Worm (Caenorhabditis elegans) whole organism, L3 larva: ENCODE results near the gene F46F2.5.

Experiments
- R02D3.7 ChIP-seq: fragments of 150-350 bp; optimal IDR thresholded peaks from 2 replicates; lab custom pipeline; 2014; ENCODE audit warnings: missing biosample characterization, missing genetic modification characterization
- ZK546.5 ChIP-seq: sonication (generic microtip); optimal IDR thresholded peaks from 2 replicates; lab custom pipeline; 2017; ENCODE audit warnings: missing biosample characterization, missing genetic modification characterization
- aly-2 ChIP-seq: fragments of 150-350 bp; optimal IDR thresholded peaks from 2 replicates; lab custom pipeline; 2014; ENCODE audit warnings: missing biosample characterization, missing genetic modification characterization
- ama-1 ChIP-seq: fragments of 150-350 bp; optimal IDR thresholded peaks from 2 replicates; lab custom pipeline; 2018
- ceh-16 ChIP-seq: sonication (generic microtip); optimal IDR thresholded peaks from 2 replicates; lab custom pipeline; 2017; ENCODE audit warnings: missing biosample characterization, missing genetic modification characterization
- ceh-82 ChIP-seq: fragments of 150-350 bp; optimal IDR thresholded peaks from 2 replicates; lab custom pipeline; 2014; ENCODE audit warnings: missing biosample characterization, missing genetic modification characterization
- ceh-9 ChIP-seq: sonication (generic microtip); optimal IDR thresholded peaks from 2 replicates; lab custom pipeline; 2018; ENCODE audit warnings: missing biosample characterization, missing genetic modification characterization
- daf-12 ChIP-seq: fragments of 150-350 bp; optimal IDR thresholded peaks from 2 replicates; lab custom pipeline; 2014; ENCODE audit warnings: missing biosample characterization, missing genetic modification reagents, missing genetic modification characterization
- egl-27 ChIP-seq: sonication (generic microtip); optimal IDR thresholded peaks from 4 replicates; lab custom pipeline; 2017; ENCODE audit warnings: missing biosample characterization, missing genetic modification reagents, missing genetic modification characterization
- egl-5 ChIP-seq: fragments of 150-350 bp; optimal IDR thresholded peaks from 2 replicates; lab custom pipeline; 2017; ENCODE audit warnings: missing biosample characterization, missing genetic modification reagents, missing genetic modification characterization, inconsistent platforms
- elt-2 ChIP-seq: sonication (generic microtip); optimal IDR thresholded peaks from 2 replicates; lab custom pipeline; 2016; ENCODE audit warnings: missing genetic modification reagents, mild to moderate bottlenecking, missing genetic modification characterization, missing compliant biosample characterization
- elt-3 ChIP-seq, 3 experiments: fragments of 150-350 bp in 1 of 3; sonication (generic microtip) in 2 of 3; optimal IDR thresholded peaks; 2 replicates in 2 of 3; 4 replicates in 1 of 3; lab custom pipeline; 2014 to 2017; ENCODE audit warnings: missing biosample characterization in 3 of 3, missing genetic modification characterization in 3 of 3
- fkh-2 ChIP-seq: fragments of 150-350 bp; optimal IDR thresholded peaks from 2 replicates; lab custom pipeline; 2014; ENCODE audit warnings: missing biosample characterization, missing genetic modification reagents, missing genetic modification characterization
- fos-1 ChIP-seq: fragments of 150-350 bp; optimal IDR thresholded peaks from 2 replicates; lab custom pipeline; 2014; ENCODE audit warnings: missing biosample characterization, missing genetic modification characterization
- hmg-11 ChIP-seq: sonication (generic microtip); optimal IDR thresholded peaks from 2 replicates; lab custom pipeline; 2016; ENCODE audit warnings: missing genetic modification characterization, missing compliant biosample characterization
- jun-1 ChIP-seq: fragments of 150-350 bp; optimal IDR thresholded peaks from 2 replicates; lab custom pipeline; 2014; ENCODE audit warnings: missing biosample characterization, missing genetic modification reagents, missing genetic modification characterization
- lin-39 ChIP-seq: fragments of 150-350 bp; optimal IDR thresholded peaks from 2 replicates; lab custom pipeline; 2018; ENCODE audit warnings: missing biosample characterization, missing genetic modification reagents, missing genetic modification characterization
- lsy-12 ChIP-seq: sonication (generic microtip); optimal IDR thresholded peaks from 2 replicates; lab custom pipeline; 2016; ENCODE audit warnings: mild to moderate bottlenecking, missing genetic modification characterization, missing compliant biosample characterization
- mdl-1 ChIP-seq: fragments of 150-350 bp; optimal IDR thresholded peaks from 2 replicates; lab custom pipeline; 2014; ENCODE audit warnings: missing biosample characterization, missing genetic modification characterization
- nfya-1 ChIP-seq: sonication (generic microtip); optimal IDR thresholded peaks from 2 replicates; lab custom pipeline; 2017; ENCODE audit warnings: missing genetic modification characterization, mild to moderate bottlenecking, missing compliant biosample characterization, antibody characterized with exemption, moderate library complexity; ENCODE audit not compliant: insufficient read depth
- nhr-12 ChIP-seq: fragments of 150-350 bp; optimal IDR thresholded peaks from 2 replicates; lab custom pipeline; 2014; ENCODE audit warnings: missing biosample characterization, missing genetic modification characterization
- nhr-23 ChIP-seq: fragments of 150-350 bp; optimal IDR thresholded peaks from 2 replicates; lab custom pipeline; 2014; ENCODE audit warnings: missing biosample characterization, missing genetic modification reagents, missing genetic modification characterization
- nhr-237 ChIP-seq: fragments of 150-350 bp; optimal IDR thresholded peaks from 2 replicates; lab custom pipeline; 2014; ENCODE audit warnings: missing biosample characterization, missing genetic modification characterization
- nhr-25 ChIP-seq: sonication (generic microtip); optimal IDR thresholded peaks from 2 replicates; lab custom pipeline; 2017; ENCODE audit warnings: missing biosample characterization, missing genetic modification characterization
- nhr-28 ChIP-seq: fragments of 150-350 bp; optimal IDR thresholded peaks from 2 replicates; lab custom pipeline; 2014; ENCODE audit warnings: missing biosample characterization, missing genetic modification characterization
- nhr-43 ChIP-seq: sonication (generic microtip); optimal IDR thresholded peaks from 2 replicates; lab custom pipeline; 2016; ENCODE audit warnings: mild to moderate bottlenecking, missing genetic modification characterization, missing compliant biosample characterization; ENCODE audit not compliant: poor library complexity, severe bottlenecking
- nhr-67 ChIP-seq: fragments of 150-350 bp; optimal IDR thresholded peaks from 2 replicates; lab custom pipeline; 2014; ENCODE audit warnings: missing biosample characterization, missing genetic modification characterization
- nhr-77 ChIP-seq: fragments of 150-350 bp; optimal IDR thresholded peaks from 2 replicates; lab custom pipeline; 2014; ENCODE audit warnings: missing biosample characterization, missing genetic modification characterization
- skn-1 ChIP-seq: fragments of 150-350 bp; optimal IDR thresholded peaks from 2 replicates; lab custom pipeline; 2014; ENCODE audit warnings: missing biosample characterization, missing genetic modification characterization
- snpc-4 ChIP-seq: fragments of 150-350 bp; optimal IDR thresholded peaks from 2 replicates; lab custom pipeline; 2014; ENCODE audit warnings: missing biosample characterization, missing genetic modification characterization
- tbx-2 ChIP-seq: sonication (generic microtip); optimal IDR thresholded peaks from 2 replicates; lab custom pipeline; 2016; ENCODE audit warnings: mild to moderate bottlenecking, missing genetic modification characterization, missing compliant biosample characterization
- unc-39 ChIP-seq: sonication (generic microtip); optimal IDR thresholded peaks from 4 replicates; lab custom pipeline; 2017; ENCODE audit warnings: missing biosample characterization, missing genetic modification characterization
- unc-62 ChIP-seq: fragments of 150-350 bp; sonication (generic microtip); optimal IDR thresholded peaks from 4 replicates; lab custom pipeline; 2014; ENCODE audit warnings: missing biosample characterization, missing genetic modification reagents, missing genetic modification characterization
- zag-1 ChIP-seq: fragments of 150-350 bp; optimal IDR thresholded peaks from 2 replicates; lab custom pipeline; 2014; ENCODE audit warnings: missing biosample characterization, missing genetic modification characterization

Gene F46F2.5

ce11 chrX:15300002-15300401 lies 37.5 kb downstream of the F46F2.5 start:
- TF ChIP-seq nhr-12 (tag; lab: Kevin White, UChicago), result no peak
- TF ChIP-seq aly-2 (tag; lab: Kevin White, UChicago), result no peak
- TF ChIP-seq nhr-67 (tag; lab: Kevin White, UChicago), result no peak
- TF ChIP-seq lin-39 (tag; lab: Kevin White, UChicago), result no peak
- no peak for TF ChIP-seq ZK546.5 (tag; lab: Kevin White, UChicago)
- no peak for TF ChIP-seq snpc-4 (tag; lab: Kevin White, UChicago)
- no peak for TF ChIP-seq zag-1 (tag; lab: Kevin White, UChicago)

ce11 chrX:15302863-15303262 lies 40.3 kb downstream of the F46F2.5 start, which contains the start of gene ser-2:
TSS of gene ser-2 (minus strand) at chrX:15302963.
- no peak for TF ChIP-seq snpc-4 (tag; lab: Kevin White, UChicago)
- no peak for TF ChIP-seq ceh-9 (tag; lab: Kevin White, UChicago)
- TF ChIP-seq ZK546.5 (tag; lab: Kevin White, UChicago), result no peak
- peak; percentile 10 for TF ChIP-seq lin-39 (tag; lab: Kevin White, UChicago)

- TF ChIP-seq unc-39 (tag; lab: Kevin White, UChicago) (no peak), nhr-25 (tag; lab: Kevin White, UChicago) (peak; percentile 4), lsy-12 (tag; lab: Kevin White, UChicago) (no peak), nhr-23 (peak; percentile 77), hmg-11 (tag; lab: Kevin White, UChicago) (no peak)
These were observed 45.2 kb downstream of the F46F2.5 start for ce11 chrX:15307677-15308076.

ce11 chrX:15308685-15309084 lies 46.2 kb downstream of the F46F2.5 start:
- no peak for TF ChIP-seq nfya-1 (tag; lab: Kevin White, UChicago)
- no peak for TF ChIP-seq jun-1 (tag; lab: Kevin White, UChicago)
- no peak for TF ChIP-seq aly-2 (tag; lab: Kevin White, UChicago)
- TF ChIP-seq egl-27 (tag; lab: Kevin White, UChicago), result no peak
- TF ChIP-seq ceh-16 (tag; lab: Kevin White, UChicago), result no peak
- TF ChIP-seq mdl-1, result no peak
- no peak for TF ChIP-seq fos-1
- TF ChIP-seq snpc-4 (tag; lab: Kevin White, UChicago), result no peak

- TF ChIP-seq nhr-77 (tag; lab: Kevin White, UChicago) (no peak), ZK546.5 (tag; lab: Kevin White, UChicago) (no peak), fkh-2 (tag; lab: Kevin White, UChicago) (no peak), skn-1 (tag; lab: Kevin White, UChicago) (no peak), tbx-2 (tag; lab: Kevin White, UChicago) (no peak), lsy-12 (tag; lab: Kevin White, UChicago) (no peak), nhr-12 (tag; lab: Kevin White, UChicago) (no peak), ama-1 (lab: Kevin White, UChicago) (no peak), nhr-43 (tag; lab: Kevin White, UChicago) (no peak), fos-1 (no peak), unc-62 (no peak), nhr-28 (tag; lab: Kevin White, UChicago) (no peak), snpc-4 (tag; lab: Kevin White, UChicago) (no peak), egl-27 (tag; lab: Kevin White, UChicago) (no peak), nhr-237 (tag; lab: Kevin White, UChicago) (no peak), egl-5 (tag; lab: Kevin White, UChicago) (no peak), elt-2 (no peak), nhr-25 (tag; lab: Kevin White, UChicago) (no peak), ceh-9 (tag; lab: Kevin White, UChicago) (no peak), ceh-82 (tag; lab: Kevin White, UChicago) (no peak)
These were observed 46.6 kb downstream of the F46F2.5 start, which contains the start of gene nhr-91 for ce11 chrX:15309138-15309537. TSS of gene nhr-91 (plus strand) at chrX:15309369.

- no peak for TF ChIP-seq ceh-9 (tag; lab: Kevin White, UChicago)
- no peak for TF ChIP-seq daf-12 (tag; lab: Kevin White, UChicago)
- peak in 1 of 3 experiments; percentile 11 for TF ChIP-seq elt-3 (tag; optimal IDR thresholded peaks at IDR 0.05; lab: Kevin White, UChicago)
- TF ChIP-seq nhr-25 (tag; lab: Kevin White, UChicago), result peak; percentile 86
- TF ChIP-seq R02D3.7 (tag; lab: Kevin White, UChicago), result no peak
- TF ChIP-seq lsy-12 (tag; lab: Kevin White, UChicago), result peak; percentile 66
- no peak for TF ChIP-seq jun-1 (tag; lab: Kevin White, UChicago)
- no peak for TF ChIP-seq ama-1 (lab: Kevin White, UChicago)
- peak; percentile 8 for TF ChIP-seq tbx-2 (tag; lab: Kevin White, UChicago)
- peak; percentile 85 for TF ChIP-seq nhr-23
These were observed 47.8 kb downstream of the F46F2.5 start for ce11 chrX:15310330-15310776.
